Worm (Caenorhabditis elegans): ENCODE data around the gene ttr-57.

DNA sequence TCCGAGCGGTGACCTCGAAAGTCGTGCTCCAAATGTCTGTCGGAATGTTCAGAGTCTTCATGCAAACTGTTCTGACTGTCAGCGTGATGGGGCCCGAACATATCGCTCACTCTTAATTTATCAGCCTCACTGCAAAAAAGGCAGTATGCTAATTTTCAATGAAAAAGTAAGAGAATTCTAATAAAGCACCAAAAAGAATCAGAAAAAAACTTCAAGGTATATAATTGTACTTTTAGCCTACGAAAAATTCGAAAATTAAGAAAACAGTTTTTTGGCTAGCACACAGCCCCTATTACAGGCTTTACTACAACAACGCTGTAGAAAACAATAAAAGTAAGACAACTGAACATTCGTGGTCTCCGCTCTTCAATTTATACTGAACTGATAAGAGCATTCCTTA is 43.1 kb upstream of the ttr-57 start, which contains the start of gene F26F2.1:
- no peak for TF ChIP-seq pqm-1 (tag; optimal IDR thresholded peaks at IDR 0.05)
- TF ChIP-seq sox-4 (tag; optimal IDR thresholded peaks at IDR 0.05): no peak
